Worm (Caenorhabditis elegans) whole organism, early embryonic: Measurements from ENCODE around the gene ZK616.65.

Experiments used
- aly-1 ChIP-seq: sonication (generic microtip); optimal IDR thresholded peaks from 2 replicates; lab custom pipeline; 2016; ENCODE audit warnings: missing genetic modification characterization, missing compliant biosample characterization
- ets-7 ChIP-seq: sonication (generic microtip); optimal IDR thresholded peaks from 2 replicates; lab custom pipeline; 2016; ENCODE audit warnings: missing genotype, missing genetic modification characterization, missing compliant biosample characterization
- tra-4 ChIP-seq: sonication (generic microtip); optimal IDR thresholded peaks from 2 replicates; lab custom pipeline; 2017; ENCODE audit warnings: missing genetic modification characterization, missing compliant biosample characterization

DNA sequence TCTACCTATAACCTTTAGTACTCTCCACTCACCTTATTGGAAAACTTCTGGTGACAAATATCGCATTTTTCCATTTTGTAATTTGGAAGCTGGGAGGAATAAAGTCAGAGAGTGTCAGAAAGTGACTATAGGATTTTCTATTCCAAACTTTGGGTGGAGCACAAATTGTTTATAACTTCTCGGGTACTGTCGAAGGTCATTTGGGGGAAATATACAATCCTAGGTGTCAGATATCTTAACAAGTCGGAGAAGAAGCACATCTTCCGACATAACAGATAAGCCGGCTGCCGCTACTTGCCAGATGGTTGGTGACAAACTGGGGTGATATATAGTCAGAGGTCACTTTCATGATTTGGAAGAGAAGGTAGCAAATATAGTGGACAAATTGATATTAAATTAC lies 8.1 kb upstream of the ZK616.65 start, which contains the start of gene ehn-3:
- TF ChIP-seq tra-4 (tag; lab: Kevin White, UChicago) (no peak), aly-1 (tag; lab: Kevin White, UChicago) (no peak), ets-7 (no peak)
